Worm (Caenorhabditis elegans) whole organism, L2 larva: ENCODE results near the gene snt-6.

ENCODE experiments used
- C34F6.9 ChIP-seq: fragments of 150-350 bp; optimal IDR thresholded peaks from 2 replicates; lab custom pipeline; 2014; ENCODE audit warnings: missing biosample characterization, missing genetic modification characterization
- F13H6.1 ChIP-seq: sonication (generic microtip); optimal IDR thresholded peaks from 2 replicates; lab custom pipeline; 2016; ENCODE audit warnings: missing genetic modification characterization, missing compliant biosample characterization
- R02D3.7 ChIP-seq: fragments of 150-350 bp; optimal IDR thresholded peaks from 2 replicates; lab custom pipeline; 2014; ENCODE audit warnings: missing biosample characterization, missing genetic modification characterization
- Y55F3AM.14 ChIP-seq: fragments of 200-800 bp; sonication (Bioruptor generic); optimal IDR thresholded peaks from 2 replicates; lab custom pipeline; 2018; ENCODE audit warnings: mild to moderate bottlenecking, missing genetic modification characterization, missing compliant biosample characterization
- ZK546.5 ChIP-seq: sonication (generic microtip); optimal IDR thresholded peaks from 2 replicates; lab custom pipeline; 2017; ENCODE audit warnings: missing biosample characterization, missing genetic modification characterization
- alr-1 ChIP-seq: fragments of 150-350 bp; optimal IDR thresholded peaks from 2 replicates; lab custom pipeline; 2014; ENCODE audit warnings: missing biosample characterization, missing genetic modification characterization
- aly-2 ChIP-seq: fragments of 150-350 bp; optimal IDR thresholded peaks from 2 replicates; lab custom pipeline; 2014; ENCODE audit warnings: missing biosample characterization, missing genetic modification characterization
- ama-1 ChIP-seq: fragments of 150-350 bp; optimal IDR thresholded peaks from 2 replicates; lab custom pipeline; 2018; ENCODE audit warnings: inconsistent platforms
- blmp-1 ChIP-seq: sonication (generic microtip); optimal IDR thresholded peaks from 2 replicates; lab custom pipeline; 2017; ENCODE audit warnings: missing genetic modification characterization, mild to moderate bottlenecking, missing compliant biosample characterization, antibody characterized with exemption, moderate library complexity; ENCODE audit not compliant: insufficient read depth
- ceh-16 ChIP-seq: fragments of 150-350 bp; optimal IDR thresholded peaks from 2 replicates; lab custom pipeline; 2014; ENCODE audit warnings: missing biosample characterization, missing genetic modification characterization
- ceh-82 ChIP-seq: fragments of 150-350 bp; optimal IDR thresholded peaks from 2 replicates; lab custom pipeline; 2014; ENCODE audit warnings: missing biosample characterization, missing genetic modification characterization
- crh-2 ChIP-seq: sonication (generic microtip); optimal IDR thresholded peaks from 2 replicates; lab custom pipeline; 2017; ENCODE audit warnings: missing biosample characterization, missing genetic modification characterization
- dmd-4 ChIP-seq: sonication (generic microtip); optimal IDR thresholded peaks from 2 replicates; lab custom pipeline; 2017; ENCODE audit warnings: missing biosample characterization, missing genetic modification characterization
- egl-27 ChIP-seq: sonication (generic microtip); optimal IDR thresholded peaks from 3 replicates; lab custom pipeline; 2017; ENCODE audit warnings: missing biosample characterization, missing genetic modification reagents, missing genetic modification characterization
- elt-1 ChIP-seq: fragments of 150-350 bp; optimal IDR thresholded peaks from 2 replicates; lab custom pipeline; 2014; ENCODE audit warnings: missing biosample characterization, missing genetic modification characterization
- elt-3 ChIP-seq: sonication (generic microtip); optimal IDR thresholded peaks from 2 replicates; lab custom pipeline; 2017; ENCODE audit warnings: missing biosample characterization, missing genetic modification characterization
- fos-1 ChIP-seq: fragments of 150-350 bp; optimal IDR thresholded peaks from 2 replicates; lab custom pipeline; 2014; ENCODE audit warnings: missing biosample characterization, missing genetic modification characterization
- gmeb-1 ChIP-seq: fragments of 150-350 bp; optimal IDR thresholded peaks from 2 replicates; lab custom pipeline; 2014; ENCODE audit warnings: missing biosample characterization, missing genetic modification characterization
- lin-11 ChIP-seq: fragments of 150-350 bp; sonication (generic microtip); optimal IDR thresholded peaks from 2 replicates; lab custom pipeline; 2014; ENCODE audit warnings: missing biosample characterization, missing genetic modification characterization, inconsistent platforms, mixed read lengths
- lin-13 ChIP-seq: fragments of 150-350 bp; optimal IDR thresholded peaks from 2 replicates; lab custom pipeline; 2014; ENCODE audit warnings: missing biosample characterization, missing genetic modification reagents, missing genetic modification characterization
- lin-39 ChIP-seq: fragments of 150-350 bp; optimal IDR thresholded peaks from 2 replicates; lab custom pipeline; 2014; ENCODE audit warnings: missing biosample characterization, missing genetic modification reagents, missing genetic modification characterization
- lsy-2 ChIP-seq, 2 experiments: fragments of 150-350 bp in 1 of 2; sonication (generic microtip) in 1 of 2; optimal IDR thresholded peaks; 2 replicates each; lab custom pipeline; 2014 to 2017; ENCODE audit warnings: missing biosample characterization in 2 of 2, missing genetic modification characterization in 2 of 2
- mab-5 ChIP-seq: fragments of 150-350 bp; optimal IDR thresholded peaks from 2 replicates; lab custom pipeline; 2014; ENCODE audit warnings: missing biosample characterization, missing genetic modification characterization
- mbf-1 ChIP-seq: sonication (generic microtip); optimal IDR thresholded peaks from 2 replicates; lab custom pipeline; 2017; ENCODE audit warnings: missing biosample characterization, missing genetic modification characterization
- mdl-1 ChIP-seq, 2 experiments: fragments of 150-350 bp in 1 of 2; sonication (generic microtip) in 1 of 2; optimal IDR thresholded peaks; 2 replicates each; lab custom pipeline; 2017; ENCODE audit warnings: missing biosample characterization in 2 of 2, missing genetic modification characterization in 2 of 2
- nhr-10 ChIP-seq: sonication (generic microtip); optimal IDR thresholded peaks from 2 replicates; lab custom pipeline; 2017; ENCODE audit warnings: missing biosample characterization, missing genetic modification characterization
- nhr-11 ChIP-seq: fragments of 150-350 bp; optimal IDR thresholded peaks from 2 replicates; lab custom pipeline; 2014; ENCODE audit warnings: missing biosample characterization, missing genetic modification characterization
- nhr-12 ChIP-seq: fragments of 150-350 bp; optimal IDR thresholded peaks from 2 replicates; lab custom pipeline; 2014; ENCODE audit warnings: missing biosample characterization, missing genetic modification characterization
- nhr-129 ChIP-seq: fragments of 150-350 bp; optimal IDR thresholded peaks from 2 replicates; lab custom pipeline; 2014; ENCODE audit warnings: missing biosample characterization, missing genetic modification characterization
- nhr-21 ChIP-seq: fragments of 150-350 bp; optimal IDR thresholded peaks from 2 replicates; lab custom pipeline; 2014; ENCODE audit warnings: missing biosample characterization, missing genetic modification characterization
- nhr-23 ChIP-seq: fragments of 150-350 bp; optimal IDR thresholded peaks from 2 replicates; lab custom pipeline; 2014; ENCODE audit warnings: missing biosample characterization, missing genetic modification reagents, missing genetic modification characterization
- nhr-237 ChIP-seq: fragments of 150-350 bp; optimal IDR thresholded peaks from 2 replicates; lab custom pipeline; 2014; ENCODE audit warnings: missing biosample characterization, missing genetic modification characterization
- nhr-25 ChIP-seq: fragments of 150-350 bp; sonication (generic microtip); optimal IDR thresholded peaks from 3 replicates; lab custom pipeline; 2014; ENCODE audit warnings: missing biosample characterization, missing genetic modification characterization
- nhr-6 ChIP-seq: fragments of 150-350 bp; optimal IDR thresholded peaks from 2 replicates; lab custom pipeline; 2014; ENCODE audit warnings: missing biosample characterization, missing genetic modification characterization
- nhr-77 ChIP-seq: fragments of 150-350 bp; optimal IDR thresholded peaks from 2 replicates; lab custom pipeline; 2014; ENCODE audit warnings: missing biosample characterization, missing genetic modification characterization
- peb-1 ChIP-seq: fragments of 150-350 bp; optimal IDR thresholded peaks from 2 replicates; lab custom pipeline; 2014; ENCODE audit warnings: missing biosample characterization, missing genetic modification characterization
- sem-4 ChIP-seq: fragments of 150-350 bp; optimal IDR thresholded peaks from 2 replicates; lab custom pipeline; 2014; ENCODE audit warnings: missing biosample characterization, missing genetic modification reagents, missing genetic modification characterization
- skn-1 ChIP-seq: sonication (generic microtip); optimal IDR thresholded peaks from 2 replicates; lab custom pipeline; 2017; ENCODE audit warnings: missing biosample characterization, missing genetic modification characterization
- sma-3 ChIP-seq: sonication (generic microtip); optimal IDR thresholded peaks from 2 replicates; lab custom pipeline; 2016; ENCODE audit warnings: missing genetic modification reagents, missing genetic modification characterization, missing compliant biosample characterization
- sma-9 ChIP-seq, 2 experiments: fragments of 150-350 bp in 1 of 2; sonication (generic microtip) in 1 of 2; optimal IDR thresholded peaks; 2 replicates each; lab custom pipeline; 2014 to 2016; ENCODE audit warnings: missing genetic modification characterization in 2 of 2, mild to moderate bottlenecking in 1 of 2, missing biosample characterization in 1 of 2, missing compliant biosample characterization in 1 of 2, missing genetic modification reagents in 1 of 2, moderate library complexity in 1 of 2
- snpc-4 ChIP-seq: fragments of 150-350 bp; optimal IDR thresholded peaks from 2 replicates; lab custom pipeline; 2014; ENCODE audit warnings: missing biosample characterization, missing genetic modification characterization
- unc-39 ChIP-seq: fragments of 150-350 bp; optimal IDR thresholded peaks from 2 replicates; lab custom pipeline; 2014; ENCODE audit warnings: missing biosample characterization, missing genetic modification characterization
- unc-55 ChIP-seq: fragments of 150-350 bp; sonication (generic microtip); optimal IDR thresholded peaks from 3 replicates; lab custom pipeline; 2014; ENCODE audit warnings: missing biosample characterization, missing genetic modification reagents, missing genetic modification characterization
- unc-62 ChIP-seq: fragments of 150-350 bp; optimal IDR thresholded peaks from 2 replicates; lab custom pipeline; 2014; ENCODE audit warnings: missing biosample characterization, missing genetic modification reagents, missing genetic modification characterization
- zag-1 ChIP-seq: fragments of 150-350 bp; optimal IDR thresholded peaks from 2 replicates; lab custom pipeline; 2014; ENCODE audit warnings: missing biosample characterization, missing genetic modification characterization
- ztf-1 ChIP-seq: fragments of 200-800 bp; sonication (Bioruptor generic); conservative IDR thresholded peaks from 2 replicates; pipeline ENCODE4 v1.3.6; 2022; ENCODE audit warnings: missing genetic modification characterization, missing compliant biosample characterization
- ztf-11 ChIP-seq: sonication (generic microtip); optimal IDR thresholded peaks from 2 replicates; lab custom pipeline; 2017; ENCODE audit warnings: missing biosample characterization, missing genetic modification characterization
- ztf-4 ChIP-seq: fragments of 150-350 bp; optimal IDR thresholded peaks from 2 replicates; lab custom pipeline; 2014; ENCODE audit warnings: missing biosample characterization, missing genetic modification characterization

snt-6 gene

ce11 chrII:762942-763341, 12.9 kb upstream of the snt-6 start (continued):
- TF ChIP-seq F13H6.1 (tag; lab: Kevin White, UChicago) (peak; percentile 63), mab-5 (no peak)

- no peak for TF ChIP-seq fos-1
- no peak for TF ChIP-seq ztf-11 (tag; lab: Kevin White, UChicago)
- no peak for TF ChIP-seq aly-2
- no peak for TF ChIP-seq nhr-6 (tag; lab: Kevin White, UChicago)
- TF ChIP-seq nhr-25: no peak
- no peak for TF ChIP-seq zag-1 (tag; lab: Kevin White, UChicago)
These were observed 10.3 kb upstream of the snt-6 start for ce11 chrII:760276-760675.

DNA sequence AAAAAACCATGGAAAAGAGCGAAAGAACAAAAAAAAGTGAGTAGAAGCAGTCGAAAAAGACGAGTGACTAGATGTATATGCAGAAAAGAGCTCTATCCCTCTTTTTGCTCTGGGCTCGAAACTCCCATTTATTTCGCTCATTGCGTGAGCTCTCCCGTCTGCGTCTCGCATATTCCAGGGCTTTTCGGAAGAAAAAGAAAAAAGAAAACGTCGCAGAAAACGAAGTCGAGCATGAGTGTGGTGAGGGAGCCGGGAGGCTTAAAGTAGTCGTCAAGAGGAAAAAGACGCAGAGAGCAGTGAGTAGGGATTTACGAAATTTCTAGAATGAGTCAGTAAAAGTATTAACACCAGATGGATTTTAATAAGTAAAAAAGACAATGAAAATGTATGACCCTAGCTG, 9.8 kb upstream of the snt-6 start:
- no peak for TF ChIP-seq nhr-77 (tag; lab: Kevin White, UChicago)
- TF ChIP-seq R02D3.7 (tag; lab: Kevin White, UChicago): no peak
- no peak for TF ChIP-seq lin-39
- no peak for TF ChIP-seq skn-1 (tag; lab: Kevin White, UChicago)
- peak; percentile 85 for TF ChIP-seq unc-55
- no peak for TF ChIP-seq blmp-1 (tag; lab: Kevin White, UChicago)
- TF ChIP-seq C34F6.9 (tag; lab: Kevin White, UChicago): peak; percentile 76
- TF ChIP-seq sma-9 (GFP tag; optimal IDR thresholded peaks at IDR 0.05; lab: Kevin White, UChicago): no peak
- TF ChIP-seq sma-9 (tag; optimal IDR thresholded peaks at IDR 0.05; lab: Kevin White, UChicago): no peak
- no peak for TF ChIP-seq nhr-25
- no peak for TF ChIP-seq sma-3 (GFP tag; lab: Kevin White, UChicago)
- TF ChIP-seq ceh-82 (tag; lab: Kevin White, UChicago): no peak
- peak; percentile 2 for TF ChIP-seq lin-13 (GFP tag; lab: Kevin White, UChicago)
- no peak for TF ChIP-seq peb-1
- TF ChIP-seq nhr-10: no peak
- no peak for TF ChIP-seq nhr-237
- no peak for TF ChIP-seq gmeb-1
- no peak for TF ChIP-seq nhr-21 (tag; lab: Kevin White, UChicago)
- no peak for TF ChIP-seq alr-1
- TF ChIP-seq mdl-1 (tag; optimal IDR thresholded peaks at IDR 0.05; lab: Kevin White, UChicago): peak in 1 of 2 experiments; percentile 23
- peak in 1 of 2 experiments; percentile 59 for TF ChIP-seq lsy-2 (tag; optimal IDR thresholded peaks at IDR 0.05; lab: Kevin White, UChicago)
- no peak for TF ChIP-seq mbf-1 (tag; lab: Kevin White, UChicago)
- peak; percentile 7 for TF ChIP-seq nhr-6 (tag; lab: Kevin White, UChicago)
- peak; percentile 45 for TF ChIP-seq F13H6.1 (tag; lab: Kevin White, UChicago)
- no peak for TF ChIP-seq elt-3 (tag; lab: Kevin White, UChicago)
- TF ChIP-seq crh-2: peak; percentile 41
- TF ChIP-seq egl-27: no peak
- TF ChIP-seq lin-11: peak; percentile 51
- no peak for TF ChIP-seq elt-1 (tag; lab: Kevin White, UChicago)
- no peak for TF ChIP-seq unc-62 (GFP tag; lab: Kevin White, UChicago)
- TF ChIP-seq mab-5: peak; percentile 25
- TF ChIP-seq Y55F3AM.14 (GFP tag; lab: Kevin White, UChicago): peak; percentile 46
- no peak for TF ChIP-seq ztf-4
- TF ChIP-seq snpc-4 (tag; lab: Kevin White, UChicago): no peak
- no peak for TF ChIP-seq sem-4 (tag; lab: Kevin White, UChicago)
- no peak for TF ChIP-seq ztf-1 (GFP tag; lab: Robert Waterston, UW)
- no peak for TF ChIP-seq dmd-4
- TF ChIP-seq ZK546.5 (tag; lab: Kevin White, UChicago): no peak
- no peak for TF ChIP-seq ceh-16 (tag; lab: Kevin White, UChicago)
- TF ChIP-seq nhr-11 (tag; lab: Kevin White, UChicago): no peak
- TF ChIP-seq ama-1: no peak
- peak; percentile 69 for TF ChIP-seq nhr-129 (tag; lab: Kevin White, UChicago)
- no peak for TF ChIP-seq aly-2
- no peak for TF ChIP-seq nhr-23 (tag; lab: Kevin White, UChicago)
- TF ChIP-seq ztf-11 (tag; lab: Kevin White, UChicago): no peak
- TF ChIP-seq fos-1: no peak
- TF ChIP-seq unc-39 (tag; lab: Kevin White, UChicago): no peak
- no peak for TF ChIP-seq nhr-12 (tag; lab: Kevin White, UChicago)
- TF ChIP-seq zag-1 (tag; lab: Kevin White, UChicago): peak; percentile 76
